Fruit fly (Drosophila melanogaster) whole organism, embryonic: Measurements from ENCODE around the gene CG32708.
A peak's percentile ranks its signal among the peaks of the same experiment; 100 is the strongest.

Source experiments
- BEAF-32 ChIP-seq: fragments of 200-800 bp; sonication (Bioruptor generic); optimal IDR thresholded peaks from 3 replicates; lab custom pipeline; 2017; ENCODE audit warnings: missing biosample characterization, missing genetic modification characterization, mild to moderate bottlenecking, moderate library complexity, missing genetic modification reagents
- Bgb ChIP-seq: fragments of 200-800 bp; sonication (Bioruptor generic); IDR thresholded peaks from 2 replicates; pipeline ENCODE4 v1.3.6; 2022; ENCODE audit warnings: missing biosample characterization, missing genetic modification characterization; ENCODE audit not compliant: partially characterized antibody
- CG10147 ChIP-seq: fragments of 200-800 bp; sonication (Bioruptor generic); optimal IDR thresholded peaks from 2 replicates; lab custom pipeline; 2019; ENCODE audit warnings: missing biosample characterization, mild to moderate bottlenecking, missing genetic modification characterization, moderate library complexity
- CG12942 ChIP-seq: fragments of 200-800 bp; sonication (Bioruptor generic); optimal IDR thresholded peaks from 3 replicates; lab custom pipeline; 2016; ENCODE audit warnings: missing biosample characterization, missing genetic modification characterization
- CG13287 ChIP-seq: fragments of 200-800 bp; sonication (Bioruptor generic); IDR thresholded peaks from 2 replicates; pipeline ENCODE4 v1.3.6; 2022; ENCODE audit warnings: missing biosample characterization, missing genetic modification characterization; ENCODE audit not compliant: partially characterized antibody
- CG14860 ChIP-seq: fragments of 200-800 bp; sonication (Bioruptor generic); IDR thresholded peaks from 3 replicates; pipeline ENCODE4 v1.3.6; 2022; ENCODE audit warnings: missing biosample characterization, missing genetic modification characterization; ENCODE audit not compliant: partially characterized antibody
- CG16813 ChIP-seq: fragments of 200-800 bp; sonication (Bioruptor generic); IDR thresholded peaks from 3 replicates; pipeline ENCODE4 v1.3.6; 2022; ENCODE audit warnings: missing biosample characterization, missing genetic modification characterization; ENCODE audit not compliant: partially characterized antibody
- CG6175 ChIP-seq: fragments of 200-800 bp; sonication (Bioruptor generic); IDR thresholded peaks from 3 replicates; pipeline ENCODE4 v1.3.6; 2022; ENCODE audit warnings: missing biosample characterization, missing genetic modification characterization
- CG6791 ChIP-seq: fragments of 200-800 bp; sonication (Bioruptor generic); IDR thresholded peaks from 3 replicates; pipeline ENCODE4 v1.3.6; 2022; ENCODE audit warnings: missing biosample characterization, missing genetic modification characterization; ENCODE audit not compliant: partially characterized antibody
- CG7963 ChIP-seq: fragments of 200-800 bp; sonication (Bioruptor generic); IDR thresholded peaks from 3 replicates; pipeline ENCODE4 v1.3.6; 2022; ENCODE audit warnings: missing biosample characterization, missing genetic modification characterization; ENCODE audit not compliant: partially characterized antibody
- Dll ChIP-seq: fragments of 200-800 bp; sonication (Bioruptor generic); IDR thresholded peaks from 4 replicates; pipeline ENCODE4 v1.3.6; 2022; ENCODE audit warnings: missing biosample characterization, missing genetic modification characterization; ENCODE audit not compliant: partially characterized antibody
- Dp ChIP-seq: fragments of 200-800 bp; sonication (Bioruptor generic); optimal IDR thresholded peaks from 2 replicates; lab custom pipeline; 2018; ENCODE audit warnings: missing biosample characterization, mild to moderate bottlenecking, missing genetic modification characterization, moderate library complexity
- Dref ChIP-seq: fragments of 200-800 bp; sonication (Bioruptor generic); IDR thresholded peaks from 2 replicates; pipeline ENCODE4 v1.3.6; 2022; ENCODE audit warnings: missing biosample characterization, missing genetic modification characterization
- E2f2 ChIP-seq: fragments of 200-800 bp; sonication (Bioruptor generic); IDR thresholded peaks from 2 replicates; pipeline ENCODE4 v1.3.6; 2022; ENCODE audit warnings: missing biosample characterization, missing genetic modification characterization
- HLH4C ChIP-seq: fragments of 200-800 bp; sonication (Bioruptor generic); IDR thresholded peaks from 3 replicates; pipeline ENCODE4 v1.3.6; 2022; ENCODE audit warnings: missing biosample characterization, missing genetic modification characterization; ENCODE audit not compliant: partially characterized antibody
- Opbp ChIP-seq: fragments of 200-800 bp; sonication (Bioruptor generic); IDR thresholded peaks from 3 replicates; pipeline ENCODE4 v1.3.6; 2022; ENCODE audit warnings: missing biosample characterization, missing genetic modification characterization; ENCODE audit not compliant: partially characterized antibody
- Scr ChIP-seq: fragments of 200-800 bp; sonication (Bioruptor generic); IDR thresholded peaks from 2 replicates; pipeline ENCODE4 v1.3.6; 2022; ENCODE audit warnings: missing biosample characterization, missing genetic modification characterization; ENCODE audit not compliant: partially characterized antibody
- Sry-δ ChIP-seq: fragments of 200-800 bp; sonication (Bioruptor generic); optimal IDR thresholded peaks from 2 replicates; lab custom pipeline; 2016; ENCODE audit warnings: missing biosample characterization, missing genetic modification characterization
- amos ChIP-seq: fragments of 200-800 bp; sonication (Bioruptor generic); IDR thresholded peaks from 2 replicates; pipeline ENCODE4 v1.3.6; 2022; ENCODE audit warnings: missing biosample characterization, missing genetic modification characterization; ENCODE audit not compliant: partially characterized antibody
- ato ChIP-seq: fragments of 200-800 bp; sonication (Bioruptor generic); IDR thresholded peaks from 2 replicates; pipeline ENCODE4 v1.3.6; 2022; ENCODE audit warnings: missing biosample characterization, missing genetic modification characterization; ENCODE audit not compliant: partially characterized antibody
- bbx ChIP-seq: fragments of 200-800 bp; sonication (Bioruptor generic); IDR thresholded peaks from 2 replicates; pipeline ENCODE4 v1.3.6; 2022; ENCODE audit warnings: missing biosample characterization, missing genetic modification characterization; ENCODE audit not compliant: partially characterized antibody
- ems ChIP-seq: fragments of 200-800 bp; sonication (Bioruptor generic); optimal IDR thresholded peaks from 3 replicates; lab custom pipeline; 2016; ENCODE audit warnings: missing biosample characterization, missing genetic modification characterization
- hb ChIP-seq: fragments of 200-800 bp; sonication (Bioruptor generic); IDR thresholded peaks from 3 replicates; pipeline ENCODE4 v1.3.6; 2022; ENCODE audit warnings: missing biosample characterization, missing genetic modification characterization; ENCODE audit not compliant: partially characterized antibody
- inv ChIP-seq: fragments of 200-800 bp; sonication (Bioruptor generic); IDR thresholded peaks from 2 replicates; pipeline ENCODE4 v1.3.6; 2022; ENCODE audit warnings: missing biosample characterization, missing genetic modification characterization; ENCODE audit not compliant: partially characterized antibody
- knrl ChIP-seq: fragments of 200-800 bp; sonication (Bioruptor generic); IDR thresholded peaks from 3 replicates; pipeline ENCODE4 v1.3.6; 2022; ENCODE audit warnings: missing biosample characterization, missing genetic modification characterization; ENCODE audit not compliant: partially characterized antibody
- nerfin-2 ChIP-seq: fragments of 200-800 bp; sonication (Bioruptor generic); IDR thresholded peaks from 2 replicates; pipeline ENCODE4 v1.3.6; 2022; ENCODE audit warnings: missing biosample characterization, missing genetic modification characterization; ENCODE audit not compliant: partially characterized antibody
- row ChIP-seq: fragments of 200-800 bp; sonication (Bioruptor generic); IDR thresholded peaks from 3 replicates; pipeline ENCODE4 v1.3.6; 2022; ENCODE audit warnings: missing biosample characterization, missing genetic modification characterization
- sob ChIP-seq: fragments of 200-800 bp; sonication (Bioruptor generic); IDR thresholded peaks from 2 replicates; pipeline ENCODE4 v1.3.6; 2022; ENCODE audit warnings: missing biosample characterization, missing genetic modification characterization
- tna ChIP-seq: fragments of 200-800 bp; sonication (Bioruptor generic); IDR thresholded peaks from 2 replicates; pipeline ENCODE4 v1.3.6; 2022; ENCODE audit warnings: missing biosample characterization, missing genetic modification characterization; ENCODE audit not compliant: partially characterized antibody
- unc-4 ChIP-seq: fragments of 200-800 bp; sonication (Bioruptor generic); IDR thresholded peaks from 2 replicates; pipeline ENCODE4 v1.3.6; 2022; ENCODE audit warnings: missing biosample characterization, missing genetic modification characterization; ENCODE audit not compliant: partially characterized antibody
- vnd ChIP-seq: fragments of 200-800 bp; sonication (Bioruptor generic); IDR thresholded peaks from 3 replicates; pipeline ENCODE4 v1.3.6; 2022; ENCODE audit warnings: missing biosample characterization, missing genetic modification characterization; ENCODE audit not compliant: partially characterized antibody
- zfh2 ChIP-seq: fragments of 200-800 bp; sonication (Bioruptor generic); optimal IDR thresholded peaks from 2 replicates; lab custom pipeline; 2016; ENCODE audit warnings: missing biosample characterization, missing genetic modification characterization

Gene CG32708

DNA sequence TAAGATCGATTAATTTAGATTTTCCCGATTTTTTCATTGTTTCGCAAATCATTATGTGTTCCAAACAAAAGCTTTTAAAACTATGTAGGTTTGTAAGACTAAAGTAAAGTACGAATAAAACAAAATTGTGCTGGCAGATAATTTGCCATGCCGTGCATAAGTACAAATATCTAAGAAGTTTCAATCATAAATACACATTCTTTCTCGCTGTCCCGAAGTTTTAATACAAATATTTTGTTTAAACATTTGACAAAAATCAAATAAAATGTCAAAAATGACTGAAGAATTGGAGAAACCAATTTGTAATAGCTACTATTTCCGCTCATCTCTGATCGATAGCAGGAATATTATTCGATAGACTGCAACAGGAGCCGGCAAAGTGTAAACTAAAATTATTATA, 3.1 kb upstream of the CG32708 start, which contains the start of gene APC4 (continued):
- TF ChIP-seq CG12942 (GFP tag; lab: Kevin White, UChicago) (no peak), ems (GFP tag; lab: Kevin White, UChicago) (no peak), CG10147 (no peak), CG6175 (GFP tag; lab: Robert Waterston, UW) (no peak), zfh2 (GFP tag; lab: Kevin White, UChicago) (peak; percentile 36), sob (GFP tag; lab: Robert Waterston, UW) (no peak)

- TF ChIP-seq knrl (GFP tag; lab: Robert Waterston, UW), result peak; percentile 30; the same call in 1 of the 3 replicates
- peak; percentile 68 for TF ChIP-seq Dref (GFP tag; lab: Robert Waterston, UW)
- TF ChIP-seq Dll (GFP tag; lab: Robert Waterston, UW), result peak; percentile 60; the same call in 2 of the 4 replicates
- TF ChIP-seq Opbp (GFP tag; lab: Robert Waterston, UW), result peak; percentile 54; the same call in 2 of the 3 replicates
- TF ChIP-seq Sry-δ (GFP tag; lab: Kevin White, UChicago), result peak; percentile 23
- TF ChIP-seq tna, result peak; percentile 19; the same call in 1 of the 2 replicates
- 0 out of 3 replicates have a peak, but pooled peaks have one; percentile 43 for TF ChIP-seq CG7963 (GFP tag; lab: Robert Waterston, UW)
- peak; percentile 54; the same call in 1 of the 2 replicates for TF ChIP-seq Bgb (GFP tag; lab: Robert Waterston, UW)
- 0 out of 3 replicates have a peak, but pooled peaks have one; percentile 9 for TF ChIP-seq row (GFP tag; lab: Robert Waterston, UW)
- peak; percentile 61 for TF ChIP-seq CG16813 (GFP tag; lab: Robert Waterston, UW)
- TF ChIP-seq amos (GFP tag; lab: Robert Waterston, UW), result peak; percentile 38; the same call in 1 of the 2 replicates
- TF ChIP-seq bbx (GFP tag; lab: Robert Waterston, UW), result peak; percentile 52; the same call in 1 of the 2 replicates
- peak; percentile 58 for TF ChIP-seq Scr (GFP tag; lab: Robert Waterston, UW)
- TF ChIP-seq CG14860 (GFP tag; lab: Robert Waterston, UW), result peak; percentile 41; the same call in 1 of the 3 replicates
- peak; percentile 44; the same call in 1 of the 2 replicates for TF ChIP-seq nerfin-2
- peak; percentile 53 for TF ChIP-seq CG13287 (GFP tag; lab: Robert Waterston, UW)
- peak; percentile 45; the same call in 1 of the 2 replicates for TF ChIP-seq unc-4 (GFP tag; lab: Robert Waterston, UW)
- peak; percentile 72 for TF ChIP-seq HLH4C (GFP tag; lab: Robert Waterston, UW)
- TF ChIP-seq hb (GFP tag; lab: Robert Waterston, UW), result peak; percentile 57; the same call in 2 of the 3 replicates
- TF ChIP-seq CG6791, result peak; percentile 68; the same call in 2 of the 3 replicates
- peak; percentile 78 for TF ChIP-seq E2f2
- TF ChIP-seq inv (GFP tag; lab: Robert Waterston, UW), result peak; percentile 32; the same call in 1 of the 2 replicates
- peak; percentile 51; the same call in 1 of the 3 replicates for TF ChIP-seq vnd (GFP tag; lab: Robert Waterston, UW)
- TF ChIP-seq, all 482 proteins: peak for 23; not testable (repeated sequence) for 459
Observed at dm6 chrX:9086702-9087179, 1.0 kb downstream of the CG32708 start, which contains the start of gene CG32706. CG32706 (plus strand) TSS chrX:9087129.

DNA sequence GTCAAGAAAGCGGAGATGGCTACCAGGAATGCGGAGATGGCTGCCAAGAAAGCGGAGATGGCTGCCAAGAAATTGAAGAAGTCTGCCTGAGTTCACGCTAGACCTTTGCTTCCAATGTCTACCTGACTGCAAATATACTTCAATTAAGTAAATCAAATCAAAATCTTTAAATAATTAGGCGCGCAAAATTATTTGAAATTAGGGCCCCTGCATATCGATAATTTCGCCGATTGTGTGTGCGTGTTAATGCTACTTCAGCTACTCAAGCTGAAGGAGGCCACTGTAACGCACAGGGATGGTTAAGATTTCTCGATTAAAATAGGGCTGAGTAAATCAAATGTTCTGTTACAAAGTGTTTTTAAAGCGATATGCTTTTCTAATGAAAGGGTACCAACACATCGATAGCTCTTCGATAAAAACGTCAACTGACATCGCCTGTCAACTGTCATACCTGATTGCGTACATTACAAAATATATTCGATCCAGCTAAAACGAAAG, 2.2 kb downstream of the CG32708 start, which contains the start of gene CG6999:
CG6999 (plus strand) TSS at position 448 of the 498 bp plus-strand sequence.
- peak; percentile 56; the same call in 1 of the 4 replicates for TF ChIP-seq Dll (GFP tag; lab: Robert Waterston, UW)
- peak; percentile 6 for TF ChIP-seq Sry-δ (GFP tag; lab: Kevin White, UChicago)
- 0 out of 3 replicates have a peak, but pooled peaks have one; percentile 46 for TF ChIP-seq hb (GFP tag; lab: Robert Waterston, UW)
- peak; percentile 60 for TF ChIP-seq Dref (GFP tag; lab: Robert Waterston, UW)
- peak; percentile 34 for TF ChIP-seq BEAF-32
- 0 out of 3 replicates have a peak, but pooled peaks have one; percentile 44 for TF ChIP-seq CG16813 (GFP tag; lab: Robert Waterston, UW)
- TF ChIP-seq CG13287 (GFP tag; lab: Robert Waterston, UW), result peak; percentile 39; the same call in 1 of the 2 replicates
- 0 out of 3 replicates have a peak, but pooled peaks have one; percentile 39 for TF ChIP-seq Opbp (GFP tag; lab: Robert Waterston, UW)
- 0 out of 3 replicates have a peak, but pooled peaks have one; percentile 35 for TF ChIP-seq knrl (GFP tag; lab: Robert Waterston, UW)
- peak; percentile 60; the same call in 1 of the 3 replicates for TF ChIP-seq HLH4C (GFP tag; lab: Robert Waterston, UW)
- TF ChIP-seq Dp (GFP tag; lab: Kevin White, UChicago), result peak; percentile 9
- TF ChIP-seq amos (GFP tag; lab: Robert Waterston, UW), result peak; percentile 34; the same call in 1 of the 2 replicates
- TF ChIP-seq Bgb (GFP tag; lab: Robert Waterston, UW), result peak; percentile 33; the same call in 1 of the 2 replicates
- peak; percentile 74 for TF ChIP-seq E2f2
- peak; percentile 36; the same call in 1 of the 2 replicates for TF ChIP-seq bbx (GFP tag; lab: Robert Waterston, UW)
- TF ChIP-seq CG6791, result peak; percentile 39; the same call in 2 of the 3 replicates
- 0 out of 3 replicates have a peak, but pooled peaks have one; percentile 16 for TF ChIP-seq CG14860 (GFP tag; lab: Robert Waterston, UW)
- TF ChIP-seq Scr (GFP tag; lab: Robert Waterston, UW), result peak; percentile 54
- peak; percentile 42; the same call in 1 of the 2 replicates for TF ChIP-seq ato
